Worm (Caenorhabditis elegans) whole organism, young adult: Measurements from ENCODE around the gene gpx-4.
A peak's percentile ranks its signal among the peaks of the same experiment; 100 is the strongest.

Source experiments
- B0035.1 ChIP-seq: sonication (generic microtip); optimal IDR thresholded peaks from 2 replicates; lab custom pipeline; 2016; ENCODE audit warnings: missing genetic modification characterization, mild to moderate bottlenecking, missing compliant biosample characterization, missing genotype, missing genetic modification reagents
- D2030.7 ChIP-seq: fragments of 200-800 bp; sonication (Bioruptor generic); IDR thresholded peaks from 2 replicates; pipeline ENCODE4 v1.3.6; 2022; ENCODE audit warnings: missing genetic modification reagents, missing genetic modification characterization, missing compliant biosample characterization
- F33H1.4 ChIP-seq: fragments of 200-800 bp; sonication (Bioruptor generic); IDR thresholded peaks from 2 replicates; pipeline ENCODE4 v1.3.6; 2022; ENCODE audit warnings: missing genetic modification reagents, missing genetic modification characterization, missing compliant biosample characterization
- F37B4.10 ChIP-seq: fragments of 200-800 bp; sonication (Bioruptor generic); IDR thresholded peaks from 2 replicates; pipeline ENCODE4 v1.3.6; 2022; ENCODE audit warnings: missing genetic modification characterization, missing compliant biosample characterization
- F49E8.2 ChIP-seq: sonication (generic microtip); optimal IDR thresholded peaks from 3 replicates; lab custom pipeline; 2017; ENCODE audit warnings: missing genetic modification characterization, mild to moderate bottlenecking, missing compliant biosample characterization, antibody characterized with exemption, moderate library complexity; ENCODE audit not compliant: insufficient read depth
- F52B5.7 ChIP-seq: sonication (generic microtip); optimal IDR thresholded peaks from 2 replicates; lab custom pipeline; 2016; ENCODE audit warnings: mild to moderate bottlenecking, missing genetic modification characterization, missing compliant biosample characterization
- F57C9.4 ChIP-seq: sonication (generic microtip); optimal IDR thresholded peaks from 2 replicates; lab custom pipeline; 2017; ENCODE audit warnings: mild to moderate bottlenecking, missing genetic modification characterization, missing compliant biosample characterization
- K11D2.4 ChIP-seq: fragments of 200-800 bp; sonication (Bioruptor generic); IDR thresholded peaks from 2 replicates; pipeline ENCODE4 v1.3.6; 2022; ENCODE audit warnings: missing genetic modification reagents, missing genetic modification characterization, missing compliant biosample characterization
- K12H6.12 ChIP-seq: fragments of 200-800 bp; sonication (Bioruptor generic); optimal IDR thresholded peaks from 2 replicates; lab custom pipeline; 2018; ENCODE audit warnings: mild to moderate bottlenecking, missing genetic modification characterization, missing compliant biosample characterization
- Y56A3A.18 ChIP-seq: fragments of 200-800 bp; sonication (Bioruptor generic); IDR thresholded peaks from 2 replicates; pipeline ENCODE4 v1.3.6; 2022; ENCODE audit warnings: missing genetic modification reagents, missing genetic modification characterization, missing compliant biosample characterization
- Y67H2A.10 ChIP-seq: fragments of 200-800 bp; sonication (Bioruptor generic); conservative IDR thresholded peaks from 2 replicates; pipeline ENCODE4 v1.3.6; 2022; ENCODE audit warnings: missing genetic modification reagents, missing genetic modification characterization, missing compliant biosample characterization
- Y79H2A.3 ChIP-seq: fragments of 200-800 bp; sonication (Bioruptor generic); conservative IDR thresholded peaks from 2 replicates; pipeline ENCODE4 v1.3.6; 2022; ENCODE audit warnings: missing genetic modification reagents, missing genetic modification characterization, missing compliant biosample characterization
- Y95B8A.8 ChIP-seq: fragments of 200-800 bp; sonication (Bioruptor generic); IDR thresholded peaks from 2 replicates; pipeline ENCODE4 v1.3.6; 2022; ENCODE audit warnings: missing genetic modification reagents, missing genetic modification characterization, missing compliant biosample characterization
- ama-1 ChIP-seq, 3 experiments: fragments of 150-350 bp in 1 of 3; sonication (generic microtip) in 2 of 3; optimal IDR thresholded peaks; 2 replicates each; lab custom pipeline; 2014 to 2018; ENCODE audit warnings: missing biosample characterization in 2 of 3, missing genetic modification characterization in 2 of 3, missing genetic modification reagents in 2 of 3
- attf-3 ChIP-seq: fragments of 200-800 bp; sonication (Bioruptor generic); conservative IDR thresholded peaks from 2 replicates; pipeline ENCODE4 v1.3.6; 2022; ENCODE audit warnings: missing genetic modification reagents, missing genetic modification characterization, missing compliant biosample characterization
- ceh-100 ChIP-seq: fragments of 200-800 bp; sonication (Bioruptor generic); IDR thresholded peaks from 2 replicates; pipeline ENCODE4 v1.3.6; 2022; ENCODE audit warnings: missing genetic modification reagents, missing genetic modification characterization, missing compliant biosample characterization
- ceh-58 ChIP-seq: fragments of 200-800 bp; sonication (Bioruptor generic); IDR thresholded peaks from 2 replicates; pipeline ENCODE4 v1.3.6; 2022; ENCODE audit warnings: missing genetic modification characterization, missing compliant biosample characterization
- ceh-91 ChIP-seq: fragments of 200-800 bp; sonication (Bioruptor generic); IDR thresholded peaks from 2 replicates; pipeline ENCODE4 v1.3.6; 2022; ENCODE audit warnings: missing genetic modification reagents, missing genetic modification characterization, missing compliant biosample characterization
- dpff-1 ChIP-seq: sonication (generic microtip); optimal IDR thresholded peaks from 2 replicates; lab custom pipeline; 2017; ENCODE audit warnings: mild to moderate bottlenecking, missing genetic modification characterization, missing compliant biosample characterization
- efl-1 ChIP-seq: fragments of 150-350 bp; optimal IDR thresholded peaks from 2 replicates; lab custom pipeline; 2014; ENCODE audit warnings: missing biosample characterization, missing genetic modification reagents, missing genetic modification characterization
- egl-44 ChIP-seq: fragments of 200-800 bp; sonication (Bioruptor generic); IDR thresholded peaks from 2 replicates; pipeline ENCODE4 v1.3.6; 2022; ENCODE audit warnings: missing genetic modification reagents, missing genetic modification characterization, missing compliant biosample characterization
- egrh-3 ChIP-seq: fragments of 200-800 bp; sonication (Bioruptor generic); IDR thresholded peaks from 2 replicates; pipeline ENCODE4 v1.3.6; 2022; ENCODE audit warnings: missing genetic modification reagents, missing genetic modification characterization, missing compliant biosample characterization
- fkh-3 ChIP-seq: sonication (generic microtip); optimal IDR thresholded peaks from 2 replicates; lab custom pipeline; 2016; ENCODE audit warnings: mild to moderate bottlenecking, missing genetic modification characterization, missing compliant biosample characterization
- hlh-26 ChIP-seq: fragments of 200-800 bp; sonication (Bioruptor generic); conservative IDR thresholded peaks from 2 replicates; pipeline ENCODE4 v1.3.6; 2022; ENCODE audit warnings: missing genetic modification reagents, missing genetic modification characterization, missing compliant biosample characterization
- hsf-1 ChIP-seq: fragments of 200-800 bp; sonication (Bioruptor generic); IDR thresholded peaks from 2 replicates; pipeline ENCODE4 v1.3.6; 2022; ENCODE audit warnings: missing genetic modification reagents, missing genetic modification characterization, missing compliant biosample characterization
- lin-40 ChIP-seq: sonication (generic microtip); optimal IDR thresholded peaks from 2 replicates; lab custom pipeline; 2016; ENCODE audit warnings: missing genetic modification characterization, mild to moderate bottlenecking, missing compliant biosample characterization, missing genotype, missing genetic modification reagents
- lin-54 ChIP-seq: fragments of 200-800 bp; sonication (Bioruptor generic); optimal IDR thresholded peaks from 2 replicates; lab custom pipeline; 2018; ENCODE audit warnings: mild to moderate bottlenecking, missing genetic modification characterization, missing compliant biosample characterization
- madf-6 ChIP-seq: fragments of 200-800 bp; sonication (Bioruptor generic); IDR thresholded peaks from 2 replicates; pipeline ENCODE4 v1.3.6; 2022; ENCODE audit warnings: missing genetic modification reagents, missing genetic modification characterization, missing compliant biosample characterization
- mcd-1 ChIP-seq: fragments of 200-800 bp; sonication (Bioruptor generic); IDR thresholded peaks from 2 replicates; pipeline ENCODE4 v1.3.6; 2022; ENCODE audit warnings: missing genetic modification reagents, missing genetic modification characterization, missing compliant biosample characterization
- mel-28 ChIP-seq: sonication (generic microtip); optimal IDR thresholded peaks from 2 replicates; lab custom pipeline; 2016; ENCODE audit warnings: borderline replicate concordance, mild to moderate bottlenecking, missing genetic modification characterization, missing compliant biosample characterization
- nfya-2 ChIP-seq: fragments of 200-800 bp; sonication (Bioruptor generic); IDR thresholded peaks from 2 replicates; pipeline ENCODE4 v1.3.6; 2022; ENCODE audit warnings: missing genetic modification reagents, missing genetic modification characterization, missing compliant biosample characterization
- nhr-120 ChIP-seq: fragments of 200-800 bp; sonication (Bioruptor generic); IDR thresholded peaks from 2 replicates; pipeline ENCODE4 v1.3.6; 2022; ENCODE audit warnings: missing genetic modification characterization, missing compliant biosample characterization
- nhr-27 ChIP-seq: fragments of 200-800 bp; sonication (Bioruptor generic); optimal IDR thresholded peaks from 2 replicates; lab custom pipeline; 2018; ENCODE audit warnings: mild to moderate bottlenecking, missing genetic modification characterization, moderate library complexity, missing compliant biosample characterization
- nhr-90 ChIP-seq: sonication (generic microtip); optimal IDR thresholded peaks from 2 replicates; lab custom pipeline; 2016; ENCODE audit warnings: missing genotype, mild to moderate bottlenecking, missing genetic modification characterization, missing compliant biosample characterization
- pbrm-1 ChIP-seq: fragments of 200-800 bp; sonication (Bioruptor generic); IDR thresholded peaks from 2 replicates; pipeline ENCODE4 v1.3.6; 2022; ENCODE audit warnings: missing genetic modification reagents, missing genetic modification characterization, missing compliant biosample characterization
- rec-8 ChIP-seq, 2 experiments: sonication (generic microtip); optimal IDR thresholded peaks; 2 replicates each; lab custom pipeline; 2016; ENCODE audit warnings: mild to moderate bottlenecking in 2 of 2, missing genetic modification characterization in 2 of 2, missing genetic modification reagents in 2 of 2, missing genotype in 2 of 2, missing biosample characterization in 1 of 2, missing compliant biosample characterization in 1 of 2, moderate library complexity in 1 of 2
- snpc-3.4 ChIP-seq: sonication (generic microtip); optimal IDR thresholded peaks from 2 replicates; lab custom pipeline; 2017; ENCODE audit warnings: missing genetic modification characterization, mild to moderate bottlenecking, missing compliant biosample characterization, antibody characterized with exemption, moderate library complexity, missing genotype, missing genetic modification reagents
- snpc-4 ChIP-seq, 5 experiments: fragments of 150-350 bp in 1 of 5; sonication (generic microtip) in 4 of 5; optimal IDR thresholded peaks; 2 replicates each; lab custom pipeline; 2014 to 2018; ENCODE audit warnings: missing genetic modification characterization in 5 of 5, missing biosample characterization in 3 of 5, antibody characterized with exemption in 2 of 5, mild to moderate bottlenecking in 2 of 5, missing compliant biosample characterization in 2 of 5, missing genotype in 2 of 5, moderate library complexity in 2 of 5, missing genetic modification reagents in 1 of 5
- somi-1 ChIP-seq: fragments of 200-800 bp; sonication (Bioruptor generic); optimal IDR thresholded peaks from 2 replicates; lab custom pipeline; 2018; ENCODE audit warnings: mild to moderate bottlenecking, missing genetic modification characterization, missing compliant biosample characterization
- sptf-2 ChIP-seq: fragments of 200-800 bp; sonication (Bioruptor generic); optimal IDR thresholded peaks from 2 replicates; lab custom pipeline; 2018; ENCODE audit warnings: mild to moderate bottlenecking, missing genetic modification characterization, missing compliant biosample characterization
- tbp1 ChIP-seq: fragments of 200-800 bp; sonication (Bioruptor generic); optimal IDR thresholded peaks from 2 replicates; lab custom pipeline; 2018; ENCODE audit warnings: mild to moderate bottlenecking, missing genetic modification characterization, missing compliant biosample characterization
- xnd-1 ChIP-seq: sonication (generic microtip); optimal IDR thresholded peaks from 2 replicates; lab custom pipeline; 2016; ENCODE audit warnings: missing genotype, missing genetic modification reagents, missing genetic modification characterization, missing compliant biosample characterization
- zfh-2 ChIP-seq: fragments of 200-800 bp; sonication (Bioruptor generic); conservative IDR thresholded peaks from 2 replicates; pipeline ENCODE4 v1.3.6; 2022; ENCODE audit warnings: missing genetic modification reagents, missing genetic modification characterization, missing compliant biosample characterization
- ztf-18 ChIP-seq: sonication (generic microtip); optimal IDR thresholded peaks from 2 replicates; lab custom pipeline; 2016; ENCODE audit warnings: missing genotype, mild to moderate bottlenecking, missing genetic modification characterization, missing compliant biosample characterization
- ztf-3 ChIP-seq: fragments of 200-800 bp; sonication (Bioruptor generic); optimal IDR thresholded peaks from 2 replicates; lab custom pipeline; 2018; ENCODE audit warnings: mild to moderate bottlenecking, missing genetic modification characterization, missing compliant biosample characterization

The gpx-4 gene

ce11 chrIV:2678152-2678551, 3.3 kb upstream of the gpx-4 start (continued):
- TF ChIP-seq F33H1.4 (no peak), ceh-58 (GFP tag; lab: Robert Waterston, UW) (no peak), F37B4.10 (GFP tag; lab: Robert Waterston, UW) (no peak), efl-1 (GFP tag; lab: Kevin White, UChicago) (no peak), snpc-3.4 (tag; lab: Kevin White, UChicago) (no peak), nhr-90 (tag; lab: Kevin White, UChicago) (no peak), dpff-1 (no peak), F57C9.4 (tag; lab: Kevin White, UChicago) (no peak), snpc-4 (GFP tag; optimal IDR thresholded peaks at IDR 0.05; lab: Kevin White, UChicago) (no peak), snpc-4 (tag; optimal IDR thresholded peaks at IDR 0.05; lab: Kevin White, UChicago) (no peak), Y95B8A.8 (GFP tag; lab: Robert Waterston, UW) (0 out of 2 replicates have a peak, but pooled peaks have one; percentile 33), fkh-3 (peak; percentile 64), zfh-2 (no peak), F52B5.7 (peak; percentile 46), ztf-18 (tag; lab: Kevin White, UChicago) (peak; percentile 16), lin-40 (tag; lab: Kevin White, UChicago) (no peak), K12H6.12 (no peak), Y79H2A.3 (GFP tag; lab: Robert Waterston, UW) (no peak), sptf-2 (GFP tag; lab: Kevin White, UChicago) (no peak), nhr-120 (GFP tag; lab: Robert Waterston, UW) (no peak), hlh-26 (GFP tag; lab: Robert Waterston, UW) (no peak), tbp1 (GFP tag; lab: Kevin White, UChicago) (no peak), ztf-3 (GFP tag; lab: Kevin White, UChicago) (no peak), egrh-3 (GFP tag; lab: Robert Waterston, UW) (0 out of 2 replicates have a peak, but pooled peaks have one; percentile 19), K11D2.4 (GFP tag; lab: Robert Waterston, UW) (no peak), pbrm-1 (GFP tag; lab: Robert Waterston, UW) (no peak), hsf-1 (GFP tag; lab: Robert Waterston, UW) (0 out of 2 replicates have a peak, but pooled peaks have one; percentile 40), ama-1 (optimal IDR thresholded peaks at IDR 0.05; lab: Kevin White, UChicago) (no peak), ama-1 (GFP tag; optimal IDR thresholded peaks at IDR 0.05; lab: Kevin White, UChicago) (no peak), D2030.7 (GFP tag; lab: Robert Waterston, UW) (peak; percentile 14; the same call in 1 of the 2 replicates), somi-1 (GFP tag; lab: Kevin White, UChicago) (no peak), ceh-100 (GFP tag; lab: Robert Waterston, UW) (no peak), nhr-27 (tag; lab: Kevin White, UChicago) (no peak)

- TF ChIP-seq efl-1 (GFP tag; lab: Kevin White, UChicago) (peak; percentile 43), B0035.1 (tag; lab: Kevin White, UChicago) (no peak), ztf-18 (tag; lab: Kevin White, UChicago) (peak; percentile 31), lin-54 (peak; percentile 68), F52B5.7 (no peak), madf-6 (GFP tag; lab: Robert Waterston, UW) (peak; percentile 18; the same call in 1 of the 2 replicates), attf-3 (peak; percentile 86)
Observed at ce11 chrIV:2677687-2678086, 2.9 kb upstream of the gpx-4 start.

ce11 chrIV:2676281-2676680, 1.5 kb upstream of the gpx-4 start, which contains the start of gene Y94H6A.3:
TSS of gene Y94H6A.3 (plus strand) at chrIV:2676512.
- no peak for TF ChIP-seq mel-28 (tag; lab: Kevin White, UChicago)
- TF ChIP-seq rec-8 (tag; optimal IDR thresholded peaks at IDR 0.05; lab: Kevin White, UChicago) = no peak
- peak; percentile 53 for TF ChIP-seq xnd-1
- TF ChIP-seq ceh-91 (GFP tag; lab: Robert Waterston, UW) = 0 out of 2 replicates have a peak, but pooled peaks have one; percentile 37
- TF ChIP-seq egl-44 (GFP tag; lab: Robert Waterston, UW) = no peak
- TF ChIP-seq nhr-120 (GFP tag; lab: Robert Waterston, UW) = no peak
- no peak for TF ChIP-seq Y79H2A.3 (GFP tag; lab: Robert Waterston, UW)
- no peak for TF ChIP-seq Y67H2A.10 (GFP tag; lab: Robert Waterston, UW)
- no peak for TF ChIP-seq nfya-2 (GFP tag; lab: Robert Waterston, UW)
- TF ChIP-seq mcd-1 = peak; percentile 93
- peak; percentile 76; the same call in 1 of the 2 replicates for TF ChIP-seq Y56A3A.18 (GFP tag; lab: Robert Waterston, UW)
- no peak for TF ChIP-seq F49E8.2 (tag; lab: Kevin White, UChicago)
- TF ChIP-seq zfh-2 = no peak
